Fruit fly (Drosophila melanogaster): ENCODE results near the gene rdx.
A peak's percentile ranks its signal among the peaks of the same experiment; 100 is the strongest.

Gene rdx

dm6 chr3R:14056320-14057053 is 24.6 kb upstream of the rdx start, which contains the start of gene foxo (continued):
- TF ChIP-seq CG8388 (GFP tag; optimal IDR thresholded peaks at IDR 0.05) (peak; percentile 72), CG14860 (GFP tag; IDR thresholded peaks at IDR 0.05; ENCODE audit: partially characterized antibody) (no peak), fd102C (GFP tag; optimal IDR thresholded peaks at IDR 0.05) (no peak), Mrtf (GFP tag; IDR thresholded peaks at IDR 0.05) (peak; percentile 47; the same call in 1 of the 3 replicates), bigmax (GFP tag; optimal IDR thresholded peaks at IDR 0.05) (no peak), unpg (GFP tag; optimal IDR thresholded peaks at IDR 0.05) (peak; percentile 79), CG15073 (GFP tag; optimal IDR thresholded peaks at IDR 0.05) (no peak), ken (GFP tag; IDR thresholded peaks at IDR 0.05) (peak; percentile 24; the same call in 2 of the 3 replicates), trh (GFP tag; optimal IDR thresholded peaks at IDR 0.05) (no peak), hth (optimal IDR thresholded peaks at IDR 0.05) (no peak), tup (GFP tag; optimal IDR thresholded peaks at IDR 0.05) (no peak), CG11696 (GFP tag; IDR thresholded peaks at IDR 0.05) (peak; percentile 97), Ravus (GFP tag; IDR thresholded peaks at IDR 0.05) (no peak; the same call in 1 of the 2 replicates), CG3065 (GFP tag; optimal IDR thresholded peaks at IDR 0.05) (peak; percentile 14), CG7745 (tag; optimal IDR thresholded peaks at IDR 0.05) (no peak), jigr1 (GFP tag; IDR thresholded peaks at IDR 0.05) (no peak), CG7963 (GFP tag; IDR thresholded peaks at IDR 0.05; ENCODE audit: partially characterized antibody) (no peak), Blimp-1 (GFP tag; optimal IDR thresholded peaks at IDR 0.05) (peak; percentile 73), Adf1 (GFP tag; IDR thresholded peaks at IDR 0.05) (no peak), CG15479 (GFP tag; optimal IDR thresholded peaks at IDR 0.05) (no peak), Chrac-16 (GFP tag; optimal IDR thresholded peaks at IDR 0.05) (peak; percentile 59), CG4424 (GFP tag; optimal IDR thresholded peaks at IDR 0.05) (peak; percentile 72), CG11723 (GFP tag; optimal IDR thresholded peaks at IDR 0.05) (peak; percentile 72), zfh1 (GFP tag; IDR thresholded peaks at IDR 0.05) (0 out of 3 replicates have a peak, but pooled peaks have one; percentile 41), CG31365 (tag; optimal IDR thresholded peaks at IDR 0.05) (no peak), nom (GFP tag; optimal IDR thresholded peaks at IDR 0.05) (peak; percentile 39), Med (GFP tag) (peak; percentile 82), mirr (GFP tag; optimal IDR thresholded peaks at IDR 0.05) (peak; percentile 49), slou (GFP tag; optimal IDR thresholded peaks at IDR 0.05) (peak; percentile 7), CG13123 (GFP tag; optimal IDR thresholded peaks at IDR 0.05) (peak; percentile 30), CG17186 (GFP tag; optimal IDR thresholded peaks at IDR 0.05) (no peak), CG8359 (GFP tag; optimal IDR thresholded peaks at IDR 0.05; ENCODE audit: borderline replicate concordance) (peak; percentile 53), exex (tag; optimal IDR thresholded peaks at IDR 0.05) (peak; percentile 24), stc (GFP tag; IDR thresholded peaks at IDR 0.05) (peak; percentile 67), dm (GFP tag; optimal IDR thresholded peaks at IDR 0.05) (peak; percentile 74), CG13296 (GFP tag; optimal IDR thresholded peaks at IDR 0.05) (peak; percentile 87), CG11695 (GFP tag; IDR thresholded peaks at IDR 0.05) (peak; percentile 75), CG18619 (GFP tag; optimal IDR thresholded peaks at IDR 0.05) (peak; percentile 90), C15 (GFP tag; IDR thresholded peaks at IDR 0.05) (no peak), wek (GFP tag; optimal IDR thresholded peaks at IDR 0.05) (no peak), CG7786 (GFP tag; optimal IDR thresholded peaks at IDR 0.05) (no peak), gcm (GFP tag; optimal IDR thresholded peaks at IDR 0.05) (peak; percentile 83), prd (optimal IDR thresholded peaks at IDR 0.05) (no peak), prd (GFP tag; IDR thresholded peaks at IDR 0.05) (peak; percentile 61), lola (GFP tag; optimal IDR thresholded peaks at IDR 0.05) (peak in 1 of 3 experiments; percentile 75), CG18262 (tag; optimal IDR thresholded peaks at IDR 0.05) (peak; percentile 93), Nf-YA (GFP tag; IDR thresholded peaks at IDR 0.05) (no peak), CG1792 (GFP tag; optimal IDR thresholded peaks at IDR 0.05) (no peak), CG8765 (GFP tag; IDR thresholded peaks at IDR 0.05) (no peak)

Measured in whole organism, embryonic.